Worm (Caenorhabditis elegans) whole organism, mixed stage, embryonic: ENCODE measurements around the gene dpy-13.

Experiments used
- elt-3 ChIP-seq: fragments of 150-350 bp; optimal IDR thresholded peaks from 2 replicates; lab custom pipeline; 2014; ENCODE audit warnings: missing biosample characterization, missing genetic modification characterization
- nhr-237 ChIP-seq: fragments of 150-350 bp; optimal IDR thresholded peaks from 2 replicates; lab custom pipeline; 2014; ENCODE audit warnings: missing biosample characterization, missing genetic modification characterization
- unc-62 ChIP-seq: fragments of 150-350 bp; optimal IDR thresholded peaks from 2 replicates; lab custom pipeline; 2014; ENCODE audit warnings: missing biosample characterization, missing genetic modification reagents, missing genetic modification characterization

DNA sequence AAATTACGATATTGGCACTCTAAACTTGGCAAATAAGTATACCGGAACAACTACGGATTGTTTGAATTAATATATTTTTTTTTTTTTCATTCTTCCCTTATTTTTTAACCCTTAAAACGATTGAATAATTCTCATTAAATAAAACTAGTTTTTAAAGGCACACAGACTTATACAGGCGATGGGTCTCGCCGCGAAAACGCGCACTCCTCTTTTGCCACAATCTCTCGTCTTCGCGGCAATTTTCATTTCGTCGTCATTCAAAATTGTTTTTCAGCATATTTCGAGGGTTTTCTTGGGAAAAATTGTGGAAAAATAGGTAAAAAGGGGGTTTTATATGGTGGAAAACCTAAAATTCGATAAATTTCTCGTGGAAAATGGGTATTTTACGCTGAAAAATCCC is 11.9 kb downstream of the dpy-13 start:
- no peak for TF ChIP-seq nhr-237 (tag; lab: Kevin White, UChicago)
- no peak for TF ChIP-seq elt-3 (tag; lab: Kevin White, UChicago)
- no peak for TF ChIP-seq unc-62
